Fruit fly (Drosophila melanogaster): ENCODE results near the gene HUWE1.

dm6 chrX:15688757-15689156, 23.7 kb upstream of the HUWE1 start, which contains the start of gene CG15599:
- TF ChIP-seq Pif1B (GFP tag; optimal IDR thresholded peaks at IDR 0.05): no peak
- no peak for TF ChIP-seq CG32121 (GFP tag; IDR thresholded peaks at IDR 0.05)
- no peak for TF ChIP-seq CG14655 (GFP tag; optimal IDR thresholded peaks at IDR 0.05)
- TF ChIP-seq CG15710 (tag; optimal IDR thresholded peaks at IDR 0.05): no peak
- no peak for TF ChIP-seq gl (tag; optimal IDR thresholded peaks at IDR 0.05)
- TF ChIP-seq CG34367 (tag; optimal IDR thresholded peaks at IDR 0.05): no peak

Measured in whole organism, pupa.